Worm (Caenorhabditis elegans): Measurements from ENCODE around the gene srt-40.

DNA sequence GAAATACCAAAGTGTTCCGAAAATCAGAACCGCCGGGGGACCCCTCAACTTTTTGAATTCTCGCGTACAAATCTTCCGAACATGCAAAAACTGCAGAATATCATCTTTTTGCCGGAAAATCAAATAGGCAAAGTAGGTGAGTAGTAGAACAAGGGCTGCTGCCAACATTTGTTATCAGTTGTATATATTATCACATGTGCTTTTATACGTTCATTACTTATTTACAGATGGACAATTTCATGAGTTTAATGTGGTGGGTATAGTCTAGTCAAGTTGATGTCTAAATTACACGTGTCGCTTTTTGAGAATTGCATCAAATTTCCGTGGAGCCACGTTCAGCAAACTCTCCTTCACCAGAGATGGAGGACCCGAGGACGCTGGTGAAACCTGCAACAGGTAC, 4.8 kb downstream of the srt-40 start, which contains the start of gene cyp-32B1:
- TF ChIP-seq jun-1 (tag; optimal IDR thresholded peaks at IDR 0.05) = no peak
- TF ChIP-seq egl-43 (GFP tag; IDR thresholded peaks at IDR 0.05) = no peak
- no peak for TF ChIP-seq nhr-6 (tag; optimal IDR thresholded peaks at IDR 0.05)
- TF ChIP-seq nhr-11 (tag; optimal IDR thresholded peaks at IDR 0.05) = no peak
- TF ChIP-seq mep-1 (tag; optimal IDR thresholded peaks at IDR 0.05) = no peak
- TF ChIP-seq aly-2 (tag; optimal IDR thresholded peaks at IDR 0.05) = no peak
